Worm (Caenorhabditis elegans) whole organism, L4 larva: ENCODE results near the gene C03B1.6.

ENCODE experiments used
- F10B5.3 ChIP-seq: sonication (generic microtip); optimal IDR thresholded peaks from 2 replicates; lab custom pipeline; 2016; ENCODE audit warnings: mild to moderate bottlenecking, missing genetic modification characterization, missing compliant biosample characterization
- T20F7.1 ChIP-seq: fragments of 200-800 bp; sonication (Bioruptor generic); optimal IDR thresholded peaks from 2 replicates; lab custom pipeline; 2018; ENCODE audit warnings: mild to moderate bottlenecking, missing genetic modification characterization, missing compliant biosample characterization
- Y5F2A.4 ChIP-seq: fragments of 200-800 bp; sonication (Bioruptor generic); optimal IDR thresholded peaks from 2 replicates; lab custom pipeline; 2018; ENCODE audit warnings: mild to moderate bottlenecking, missing genetic modification characterization, missing compliant biosample characterization
- Y75B8A.6 ChIP-seq: fragments of 200-800 bp; sonication (Bioruptor generic); IDR thresholded peaks from 2 replicates; pipeline ENCODE4 v1.3.6; 2022; ENCODE audit warnings: missing genetic modification reagents, missing genetic modification characterization, missing compliant biosample characterization
- ZK337.2 ChIP-seq: fragments of 200-800 bp; sonication (Bioruptor generic); IDR thresholded peaks from 2 replicates; pipeline ENCODE4 v1.3.6; 2022; ENCODE audit warnings: missing genetic modification reagents, missing genetic modification characterization, missing compliant biosample characterization
- ZK546.5 ChIP-seq, 2 experiments: sonication (generic microtip); optimal IDR thresholded peaks; 2 replicates each; lab custom pipeline; 2017; ENCODE audit warnings: missing biosample characterization in 2 of 2, missing genetic modification characterization in 2 of 2
- ama-1 ChIP-seq: fragments of 150-350 bp; optimal IDR thresholded peaks from 2 replicates; lab custom pipeline; 2014; ENCODE audit warnings: inconsistent platforms, mixed read lengths
- arid-1 ChIP-seq: fragments of 200-800 bp; sonication (Bioruptor generic); conservative IDR thresholded peaks from 2 replicates; pipeline ENCODE4 v1.3.6; 2022; ENCODE audit warnings: missing genetic modification reagents, missing genetic modification characterization, missing compliant biosample characterization
- attf-4 ChIP-seq: sonication (generic microtip); optimal IDR thresholded peaks from 3 replicates; lab custom pipeline; 2017; ENCODE audit warnings: missing biosample characterization, missing genetic modification characterization
- ctbp-1 ChIP-seq: fragments of 200-800 bp; sonication (Bioruptor generic); IDR thresholded peaks from 2 replicates; pipeline ENCODE4 v1.3.6; 2022; ENCODE audit warnings: missing genetic modification reagents, missing genetic modification characterization, missing compliant biosample characterization
- daf-16 ChIP-seq, 3 experiments: sonication (generic microtip); optimal IDR thresholded peaks; 2 replicates each; lab custom pipeline; 2016 to 2017; ENCODE audit warnings: missing genetic modification characterization in 3 of 3, missing genetic modification reagents in 3 of 3, mild to moderate bottlenecking in 2 of 3, missing compliant biosample characterization in 2 of 3, missing biosample characterization in 1 of 3, moderate library complexity in 1 of 3
- dve-1 ChIP-seq: sonication (generic microtip); optimal IDR thresholded peaks from 2 replicates; lab custom pipeline; 2017; ENCODE audit warnings: antibody characterized with exemption, mild to moderate bottlenecking, missing genetic modification characterization, missing compliant biosample characterization; ENCODE audit not compliant: insufficient read depth
- egl-43 ChIP-seq: fragments of 200-800 bp; sonication (Bioruptor generic); IDR thresholded peaks from 2 replicates; pipeline ENCODE4 v1.3.6; 2022; ENCODE audit warnings: missing genetic modification reagents, missing genetic modification characterization, missing compliant biosample characterization
- fos-1 ChIP-seq: fragments of 150-350 bp; optimal IDR thresholded peaks from 2 replicates; lab custom pipeline; 2014; ENCODE audit warnings: missing biosample characterization, missing genetic modification characterization
- hif-1 ChIP-seq, 2 experiments: sonication (generic microtip); optimal IDR thresholded peaks; 2 replicates each; lab custom pipeline; 2016 to 2017; ENCODE audit warnings: missing compliant biosample characterization in 2 of 2, missing genetic modification characterization in 2 of 2, missing genetic modification reagents in 2 of 2, missing genotype in 2 of 2, mild to moderate bottlenecking in 1 of 2
- hlh-11 ChIP-seq: fragments of 200-800 bp; sonication (Bioruptor generic); optimal IDR thresholded peaks from 2 replicates; lab custom pipeline; 2018; ENCODE audit warnings: mild to moderate bottlenecking, missing genetic modification characterization, missing compliant biosample characterization
- hlh-30 ChIP-seq: sonication (generic microtip); optimal IDR thresholded peaks from 2 replicates; lab custom pipeline; 2017; ENCODE audit warnings: antibody characterized with exemption, mild to moderate bottlenecking, missing genetic modification characterization, missing compliant biosample characterization; ENCODE audit not compliant: insufficient read depth
- jun-1 ChIP-seq: fragments of 150-350 bp; optimal IDR thresholded peaks from 2 replicates; lab custom pipeline; 2014; ENCODE audit warnings: missing biosample characterization, missing genetic modification reagents, missing genetic modification characterization
- lin-1 ChIP-seq: fragments of 200-800 bp; sonication (Bioruptor generic); IDR thresholded peaks from 2 replicates; pipeline ENCODE4 v1.3.6; 2022; ENCODE audit warnings: missing genetic modification reagents, missing genetic modification characterization, missing compliant biosample characterization
- madf-5 ChIP-seq, 2 experiments: fragments of 200-800 bp; sonication (Bioruptor generic); IDR thresholded peaks; 2 replicates each; pipeline ENCODE4 v1.3.6; 2022; ENCODE audit warnings: missing compliant biosample characterization in 2 of 2, missing genetic modification characterization in 2 of 2
- madf-9 ChIP-seq: fragments of 200-800 bp; sonication (Bioruptor generic); conservative IDR thresholded peaks from 2 replicates; pipeline ENCODE4 v1.3.6; 2022; ENCODE audit warnings: missing genetic modification reagents, missing genetic modification characterization, missing compliant biosample characterization
- mdt-29 ChIP-seq: fragments of 200-800 bp; sonication (Bioruptor generic); IDR thresholded peaks from 2 replicates; pipeline ENCODE4 v1.3.6; 2022; ENCODE audit warnings: missing genetic modification reagents, missing genetic modification characterization, missing compliant biosample characterization
- mes-2 ChIP-seq: sonication (generic microtip); optimal IDR thresholded peaks from 2 replicates; lab custom pipeline; 2016; ENCODE audit warnings: missing genotype, mild to moderate bottlenecking, missing genetic modification characterization, missing compliant biosample characterization; ENCODE audit not compliant: poor library complexity, severe bottlenecking
- mxl-3 ChIP-seq: fragments of 200-800 bp; sonication (Bioruptor generic); optimal IDR thresholded peaks from 2 replicates; lab custom pipeline; 2018; ENCODE audit warnings: mild to moderate bottlenecking, missing genetic modification characterization, missing compliant biosample characterization
- nhr-237 ChIP-seq: sonication (generic microtip); optimal IDR thresholded peaks from 2 replicates; lab custom pipeline; 2017; ENCODE audit warnings: missing biosample characterization, missing genetic modification characterization
- nhr-28 ChIP-seq: fragments of 150-350 bp; optimal IDR thresholded peaks from 2 replicates; lab custom pipeline; 2014; ENCODE audit warnings: missing biosample characterization, missing genetic modification characterization
- nhr-42 ChIP-seq: fragments of 200-800 bp; sonication (Bioruptor generic); IDR thresholded peaks from 2 replicates; pipeline ENCODE4 v1.3.6; 2022; ENCODE audit warnings: missing genetic modification characterization, missing compliant biosample characterization
- nhr-48 ChIP-seq: sonication (generic microtip); optimal IDR thresholded peaks from 2 replicates; lab custom pipeline; 2016; ENCODE audit warnings: mild to moderate bottlenecking, missing genetic modification characterization, missing compliant biosample characterization
- nhr-77 ChIP-seq: fragments of 150-350 bp; optimal IDR thresholded peaks from 2 replicates; lab custom pipeline; 2014; ENCODE audit warnings: missing biosample characterization, missing genetic modification characterization
- pha-4 ChIP-seq, 2 experiments: fragments of 150-350 bp in 1 of 2; fragments of 200-800 bp in 1 of 2; sonication (Bioruptor generic) in 1 of 2; IDR thresholded peaks in 1 of 2; optimal IDR thresholded peaks in 1 of 2; 2 replicates each; pipeline versions ENCODE4 v1.3.6 to Lab custom; 2014 to 2022; ENCODE audit warnings: missing genetic modification characterization in 2 of 2, missing genetic modification reagents in 2 of 2, missing biosample characterization in 1 of 2, missing compliant biosample characterization in 1 of 2
- php-3 ChIP-seq: fragments of 200-800 bp; sonication (Bioruptor generic); IDR thresholded peaks from 2 replicates; pipeline ENCODE4 v1.3.6; 2022; ENCODE audit warnings: missing genetic modification reagents, missing genetic modification characterization, missing compliant biosample characterization
- pqm-1 ChIP-seq: sonication (generic microtip); optimal IDR thresholded peaks from 2 replicates; lab custom pipeline; 2017; ENCODE audit warnings: missing biosample characterization, missing genetic modification characterization
- set-16 ChIP-seq: fragments of 200-800 bp; sonication (Bioruptor generic); IDR thresholded peaks from 2 replicates; pipeline ENCODE4 v1.3.6; 2022; ENCODE audit warnings: missing genetic modification reagents, missing genetic modification characterization, missing compliant biosample characterization
- snpc-1.2 ChIP-seq: fragments of 200-800 bp; sonication (Bioruptor generic); IDR thresholded peaks from 2 replicates; pipeline ENCODE4 v1.3.6; 2022; ENCODE audit warnings: missing genetic modification reagents, missing genetic modification characterization, missing compliant biosample characterization
- snpc-4 ChIP-seq: fragments of 150-350 bp; optimal IDR thresholded peaks from 2 replicates; lab custom pipeline; 2014; ENCODE audit warnings: missing biosample characterization, missing genetic modification characterization
- spr-3 ChIP-seq: fragments of 200-800 bp; sonication (Bioruptor generic); optimal IDR thresholded peaks from 2 replicates; lab custom pipeline; 2018; ENCODE audit warnings: mild to moderate bottlenecking, missing genetic modification characterization, missing compliant biosample characterization
- tra-1 ChIP-seq: fragments of 200-800 bp; sonication (Bioruptor generic); IDR thresholded peaks from 2 replicates; pipeline ENCODE4 v1.3.6; 2022; ENCODE audit warnings: missing genetic modification reagents, missing genetic modification characterization, missing compliant biosample characterization
- unc-62 ChIP-seq, 3 experiments: fragments of 150-350 bp in 1 of 3; sonication (generic microtip); optimal IDR thresholded peaks in 2 of 3; peaks in 1 of 3; 1 replicate in 1 of 3; 2 replicates in 2 of 3; lab custom pipeline; 2014 to 2017; ENCODE audit warnings: missing biosample characterization in 3 of 3, missing genetic modification characterization in 3 of 3, missing genetic modification reagents in 3 of 3, missing genotype in 1 of 3
- vab-7 ChIP-seq: fragments of 200-800 bp; sonication (Bioruptor generic); IDR thresholded peaks from 2 replicates; pipeline ENCODE4 v1.3.6; 2022; ENCODE audit warnings: missing genetic modification reagents, missing genetic modification characterization, missing compliant biosample characterization
- zfp-2 ChIP-seq: sonication (generic microtip); optimal IDR thresholded peaks from 2 replicates; lab custom pipeline; 2016; ENCODE audit warnings: mild to moderate bottlenecking, missing genetic modification characterization, missing compliant biosample characterization
- ztf-7 ChIP-seq: fragments of 150-350 bp; optimal IDR thresholded peaks from 2 replicates; lab custom pipeline; 2014; ENCODE audit warnings: missing biosample characterization, missing genetic modification characterization

Gene C03B1.6

DNA sequence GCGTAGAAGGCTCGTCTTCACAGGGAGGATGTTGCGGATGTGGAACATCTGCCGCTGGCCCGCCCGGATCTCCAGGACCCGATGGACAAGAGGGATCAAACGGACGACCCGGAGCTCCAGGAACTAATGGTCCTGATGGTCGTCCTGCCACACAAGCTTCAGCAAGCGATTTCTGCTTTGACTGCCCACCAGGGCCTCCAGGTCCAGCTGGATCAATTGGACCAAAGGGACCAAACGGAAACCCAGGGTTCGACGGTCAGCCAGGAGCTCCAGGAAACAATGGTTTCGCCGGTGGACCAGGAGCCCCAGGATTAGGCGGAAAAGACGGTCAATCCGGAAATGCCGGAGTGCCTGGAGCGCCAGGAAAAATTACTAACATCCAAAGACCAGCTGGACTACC is 15.5 kb upstream of the C03B1.6 start:
- TF ChIP-seq set-16 (GFP tag; lab: Robert Waterston, UW) (peak; percentile 85), madf-5 (GFP tag; IDR thresholded peaks at IDR 0.05; lab: Robert Waterston, UW) (no peak)

- TF ChIP-seq zfp-2 (tag; lab: Kevin White, UChicago) (no peak), daf-16 (GFP tag; optimal IDR thresholded peaks at IDR 0.05; lab: Kevin White, UChicago) (no peak), daf-16 (tag; optimal IDR thresholded peaks at IDR 0.05; lab: Kevin White, UChicago) (peak; percentile 67), arid-1 (GFP tag; lab: Robert Waterston, UW) (no peak), lin-1 (GFP tag; lab: Robert Waterston, UW) (no peak), ctbp-1 (GFP tag; lab: Robert Waterston, UW) (no peak), nhr-77 (peak; percentile 53), hlh-11 (tag; lab: Kevin White, UChicago) (peak; percentile 4), nhr-28 (tag; lab: Kevin White, UChicago) (peak; percentile 3), snpc-1.2 (GFP tag; lab: Robert Waterston, UW) (no peak)
Observed at ce11 chrX:6337338-6337737, 12.8 kb upstream of the C03B1.6 start.

- TF ChIP-seq ctbp-1 (GFP tag; lab: Robert Waterston, UW) = no peak
- TF ChIP-seq ama-1 (lab: Kevin White, UChicago) = no peak
- no peak for TF ChIP-seq egl-43 (GFP tag; lab: Robert Waterston, UW)
- TF ChIP-seq attf-4 (tag; lab: Kevin White, UChicago) = no peak
- no peak for TF ChIP-seq madf-9 (GFP tag; lab: Robert Waterston, UW)
- TF ChIP-seq T20F7.1 (GFP tag; lab: Kevin White, UChicago) = no peak
- TF ChIP-seq daf-16 (GFP tag; optimal IDR thresholded peaks at IDR 0.05; lab: Kevin White, UChicago) = no peak
- TF ChIP-seq daf-16 (tag; optimal IDR thresholded peaks at IDR 0.05; lab: Kevin White, UChicago) = no peak
- TF ChIP-seq fos-1 (tag; lab: Kevin White, UChicago) = no peak
- no peak for TF ChIP-seq nhr-237 (tag; lab: Kevin White, UChicago)
- TF ChIP-seq Y75B8A.6 (GFP tag; lab: Robert Waterston, UW) = no peak
- no peak for TF ChIP-seq nhr-42 (GFP tag; lab: Robert Waterston, UW)
- TF ChIP-seq ZK546.5 (tag; optimal IDR thresholded peaks at IDR 0.05; lab: Kevin White, UChicago) = no peak
- TF ChIP-seq Y5F2A.4 = no peak
- TF ChIP-seq arid-1 (GFP tag; lab: Robert Waterston, UW) = no peak
Observed at ce11 chrX:6337951-6338350, 12.2 kb upstream of the C03B1.6 start, which contains the start of gene C03B1.13. TSS of gene C03B1.13 (minus strand) at chrX:6338051.

ce11 chrX:6338446-6338845 is 11.7 kb upstream of the C03B1.6 start:
- TF ChIP-seq daf-16 (GFP tag; optimal IDR thresholded peaks at IDR 0.05; lab: Kevin White, UChicago) (peak in 1 of 2 experiments; percentile 29), daf-16 (tag; optimal IDR thresholded peaks at IDR 0.05; lab: Kevin White, UChicago) (peak; percentile 94), nhr-28 (tag; lab: Kevin White, UChicago) (peak; percentile 98), mdt-29 (0 out of 2 replicates have a peak, but pooled peaks have one; percentile 37), tra-1 (no peak), hif-1 (tag; optimal IDR thresholded peaks at IDR 0.05; lab: Kevin White, UChicago) (peak in 1 of 2 experiments; percentile 19), dve-1 (tag; lab: Kevin White, UChicago) (peak; percentile 96), nhr-237 (tag; lab: Kevin White, UChicago) (no peak), nhr-48 (tag; lab: Kevin White, UChicago) (peak; percentile 20), unc-62 (GFP tag; optimal IDR thresholded peaks at IDR 0.05 in 1 of 2; lab: Kevin White, UChicago) (peak; percentile 13 to 23), unc-62 (tag; optimal IDR thresholded peaks at IDR 0.05; lab: Kevin White, UChicago) (no peak), F10B5.3 (tag; lab: Kevin White, UChicago) (no peak), jun-1 (tag; lab: Kevin White, UChicago) (no peak), spr-3 (GFP tag; lab: Kevin White, UChicago) (no peak), hlh-11 (tag; lab: Kevin White, UChicago) (peak; percentile 87), php-3 (GFP tag; lab: Robert Waterston, UW) (peak; percentile 85), nhr-77 (peak; percentile 65), hlh-30 (peak; percentile 30), T20F7.1 (GFP tag; lab: Kevin White, UChicago) (no peak), pqm-1 (tag; lab: Kevin White, UChicago) (peak; percentile 98), mes-2 (tag; lab: Kevin White, UChicago) (peak; percentile 39), ztf-7 (tag; lab: Kevin White, UChicago) (peak; percentile 24), ZK337.2 (GFP tag; lab: Robert Waterston, UW) (no peak), arid-1 (GFP tag; lab: Robert Waterston, UW) (no peak), snpc-4 (tag; lab: Kevin White, UChicago) (no peak), vab-7 (GFP tag; lab: Robert Waterston, UW) (no peak), mxl-3 (peak; percentile 6), set-16 (GFP tag; lab: Robert Waterston, UW) (no peak), pha-4 (GFP tag; IDR thresholded peaks at IDR 0.05; lab: Robert Waterston, UW) (no peak), pha-4 (tag; optimal IDR thresholded peaks at IDR 0.05; lab: Kevin White, UChicago) (no peak)
